Fruit fly (Drosophila melanogaster): ENCODE results near the gene CG2698.

CG2698 gene

dm6 chr3R:8001074-8001669 lies at the start of gene CG2698, which contains the start of gene Kmn2 (continued):
- TF ChIP-seq chm (GFP tag; IDR thresholded peaks at IDR 0.05) (peak; percentile 98), CG31365 (tag; optimal IDR thresholded peaks at IDR 0.05) (peak; percentile 70), mirr (GFP tag; optimal IDR thresholded peaks at IDR 0.05) (peak; percentile 78), CG14860 (GFP tag; IDR thresholded peaks at IDR 0.05; ENCODE audit: partially characterized antibody) (peak; percentile 25; the same call in 1 of the 3 replicates), Hsf (GFP tag; optimal IDR thresholded peaks at IDR 0.05) (peak; percentile 92), ato (GFP tag; IDR thresholded peaks at IDR 0.05; ENCODE audit: partially characterized antibody) (no peak), E2f2 (GFP tag; IDR thresholded peaks at IDR 0.05) (peak; percentile 92), CG10543 (GFP tag; optimal IDR thresholded peaks at IDR 0.05) (peak; percentile 95), slp2 (GFP tag; optimal IDR thresholded peaks at IDR 0.05) (peak; percentile 63), Med (GFP tag) (peak; percentile 97), ind (GFP tag; optimal IDR thresholded peaks at IDR 0.05) (peak; percentile 97), CG4707 (GFP tag; optimal IDR thresholded peaks at IDR 0.05) (peak; percentile 74), CG2889 (GFP tag; IDR thresholded peaks at IDR 0.05) (peak; percentile 97), Dp (GFP tag; optimal IDR thresholded peaks at IDR 0.05) (peak; percentile 75), stc (GFP tag; IDR thresholded peaks at IDR 0.05) (peak; percentile 97), ttk (GFP tag; IDR thresholded peaks at IDR 0.05) (peak; percentile 98), ase (GFP tag; IDR thresholded peaks at IDR 0.05) (peak; percentile 97), CG2120 (GFP tag; optimal IDR thresholded peaks at IDR 0.05) (peak; percentile 95), Hmr (GFP tag; optimal IDR thresholded peaks at IDR 0.05) (peak; percentile 96), fd64A (GFP tag; optimal IDR thresholded peaks at IDR 0.05) (peak; percentile 74), btn (GFP tag; optimal IDR thresholded peaks at IDR 0.05) (no peak), zen2 (GFP tag; IDR thresholded peaks at IDR 0.05; ENCODE audit: partially characterized antibody) (no peak; the same call in 2 of the 3 replicates), CG16779 (GFP tag; IDR thresholded peaks at IDR 0.05) (peak; percentile 92), wor (GFP tag; IDR thresholded peaks at IDR 0.05) (peak; percentile 97), Myb (GFP tag; optimal IDR thresholded peaks at IDR 0.05) (peak; percentile 59), Gsc (GFP tag; IDR thresholded peaks at IDR 0.05) (peak; percentile 96), h (optimal IDR thresholded peaks at IDR 0.05) (no peak), CG12236 (GFP tag; optimal IDR thresholded peaks at IDR 0.05) (peak; percentile 49), chn (GFP tag; optimal IDR thresholded peaks at IDR 0.05) (peak; percentile 86), CG14050 (GFP tag; IDR thresholded peaks at IDR 0.05) (peak; percentile 97), Antp (GFP tag; optimal IDR thresholded peaks at IDR 0.05) (peak; percentile 71), chinmo (GFP tag; IDR thresholded peaks at IDR 0.05; ENCODE audit: partially characterized antibody) (no peak), BtbVII (GFP tag; optimal IDR thresholded peaks at IDR 0.05) (peak; percentile 92), GATAe (GFP tag; conservative IDR thresholded peaks at IDR 0.05) (peak; percentile 90; the same call in 1 of the 2 replicates), unpg (GFP tag; optimal IDR thresholded peaks at IDR 0.05) (peak; percentile 95), CG13424 (tag; optimal IDR thresholded peaks at IDR 0.05) (peak; percentile 95), CG6683 (GFP tag; optimal IDR thresholded peaks at IDR 0.05) (peak; percentile 87), CG1233 (GFP tag; optimal IDR thresholded peaks at IDR 0.05) (peak; percentile 91), Kr (GFP tag; optimal IDR thresholded peaks at IDR 0.05) (no peak), CG3847 (GFP tag; IDR thresholded peaks at IDR 0.05) (peak; percentile 99), H15 (GFP tag; IDR thresholded peaks at IDR 0.05) (peak; percentile 97), salm (tag; optimal IDR thresholded peaks at IDR 0.05) (peak; percentile 90), CG7928 (GFP tag; optimal IDR thresholded peaks at IDR 0.05) (peak; percentile 86), CG3407 (GFP tag; optimal IDR thresholded peaks at IDR 0.05) (peak; percentile 89), B-H2 (GFP tag; optimal IDR thresholded peaks at IDR 0.05) (peak; percentile 95), CG4617 (GFP tag; optimal IDR thresholded peaks at IDR 0.05; ENCODE audit: borderline replicate concordance) (peak; percentile 89), CG15601 (tag; optimal IDR thresholded peaks at IDR 0.05) (peak; percentile 91), Fer1 (GFP tag; optimal IDR thresholded peaks at IDR 0.05) (peak; percentile 96), Asciz (GFP tag; optimal IDR thresholded peaks at IDR 0.05) (peak; percentile 85), chif (GFP tag; optimal IDR thresholded peaks at IDR 0.05) (peak; percentile 75 to 91)

Measured in whole organism, embryonic.